Worm (Caenorhabditis elegans) whole organism, mixed stage, embryonic: ENCODE data around the gene F52D10.2.
A peak's percentile ranks its signal among the peaks of the same experiment; 100 is the strongest.

ENCODE experiments used
- M03D4.4 ChIP-seq: sonication (generic microtip); optimal IDR thresholded peaks from 2 replicates; lab custom pipeline; 2017; ENCODE audit warnings: mild to moderate bottlenecking, missing genetic modification characterization, missing compliant biosample characterization
- bed-3 ChIP-seq: fragments of 200-800 bp; sonication (Bioruptor generic); optimal IDR thresholded peaks from 3 replicates; lab custom pipeline; 2018; ENCODE audit warnings: mild to moderate bottlenecking, missing genetic modification characterization, moderate library complexity, missing compliant biosample characterization
- blmp-1 ChIP-seq: fragments of 150-350 bp; optimal IDR thresholded peaks from 2 replicates; lab custom pipeline; 2014; ENCODE audit warnings: missing biosample characterization, missing genetic modification characterization
- ceh-39 ChIP-seq: fragments of 150-350 bp; optimal IDR thresholded peaks from 2 replicates; lab custom pipeline; 2014; ENCODE audit warnings: missing biosample characterization, missing genetic modification characterization
- ceh-43 ChIP-seq: fragments of 200-800 bp; sonication (Bioruptor generic); optimal IDR thresholded peaks from 2 replicates; lab custom pipeline; 2018; ENCODE audit warnings: mild to moderate bottlenecking, missing genetic modification characterization, moderate library complexity, missing compliant biosample characterization
- ceh-83 ChIP-seq: fragments of 200-800 bp; sonication (Bioruptor generic); optimal IDR thresholded peaks from 2 replicates; lab custom pipeline; 2018; ENCODE audit warnings: mild to moderate bottlenecking, missing genetic modification characterization, missing compliant biosample characterization
- ces-1 ChIP-seq: fragments of 150-350 bp; optimal IDR thresholded peaks from 2 replicates; lab custom pipeline; 2014; ENCODE audit warnings: missing biosample characterization, missing genetic modification reagents, missing genetic modification characterization
- cnd-1 ChIP-seq: fragments of 200-800 bp; sonication (Bioruptor generic); optimal IDR thresholded peaks from 2 replicates; lab custom pipeline; 2018; ENCODE audit warnings: mild to moderate bottlenecking, missing genetic modification characterization, missing compliant biosample characterization
- elt-3 ChIP-seq: fragments of 150-350 bp; optimal IDR thresholded peaks from 2 replicates; lab custom pipeline; 2014; ENCODE audit warnings: missing biosample characterization, missing genetic modification characterization
- flh-1 ChIP-seq: fragments of 200-800 bp; sonication (Bioruptor generic); optimal IDR thresholded peaks from 2 replicates; lab custom pipeline; 2018; ENCODE audit warnings: mild to moderate bottlenecking, missing genetic modification characterization, moderate library complexity, missing compliant biosample characterization
- ham-2 ChIP-seq: fragments of 200-800 bp; sonication (Bioruptor generic); optimal IDR thresholded peaks from 2 replicates; lab custom pipeline; 2018; ENCODE audit warnings: mild to moderate bottlenecking, missing genetic modification characterization, missing compliant biosample characterization
- hlh-1 ChIP-seq: fragments of 150-350 bp; optimal IDR thresholded peaks from 2 replicates; lab custom pipeline; 2014; ENCODE audit warnings: missing biosample characterization, missing genetic modification reagents, missing genetic modification characterization
- lin-13 ChIP-seq: fragments of 150-350 bp; optimal IDR thresholded peaks from 2 replicates; lab custom pipeline; 2014; ENCODE audit warnings: missing biosample characterization, missing genetic modification characterization
- lsy-2 ChIP-seq: fragments of 150-350 bp; optimal IDR thresholded peaks from 2 replicates; lab custom pipeline; 2014; ENCODE audit warnings: missing biosample characterization, missing genetic modification characterization
- mab-5 ChIP-seq: fragments of 150-350 bp; optimal IDR thresholded peaks from 2 replicates; lab custom pipeline; 2014; ENCODE audit warnings: missing biosample characterization, missing genetic modification characterization
- mls-2 ChIP-seq: sonication (generic microtip); optimal IDR thresholded peaks from 2 replicates; lab custom pipeline; 2016; ENCODE audit warnings: mild to moderate bottlenecking, missing genetic modification characterization, moderate library complexity, missing compliant biosample characterization
- nhr-12 ChIP-seq: fragments of 150-350 bp; optimal IDR thresholded peaks from 2 replicates; lab custom pipeline; 2014; ENCODE audit warnings: missing biosample characterization, missing genetic modification characterization
- nhr-2 ChIP-seq: fragments of 150-350 bp; optimal IDR thresholded peaks from 2 replicates; lab custom pipeline; 2014; ENCODE audit warnings: missing biosample characterization, missing genetic modification characterization
- nhr-237 ChIP-seq: fragments of 150-350 bp; optimal IDR thresholded peaks from 2 replicates; lab custom pipeline; 2014; ENCODE audit warnings: missing biosample characterization, missing genetic modification characterization
- nhr-28 ChIP-seq: fragments of 150-350 bp; optimal IDR thresholded peaks from 2 replicates; lab custom pipeline; 2014; ENCODE audit warnings: missing biosample characterization, missing genetic modification characterization
- pha-4 ChIP-seq: fragments of 150-350 bp; optimal IDR thresholded peaks from 2 replicates; lab custom pipeline; 2018; ENCODE audit warnings: missing biosample characterization, missing genetic modification reagents, missing genetic modification characterization
- sem-2 ChIP-seq: fragments of 200-800 bp; sonication (Bioruptor generic); optimal IDR thresholded peaks from 2 replicates; lab custom pipeline; 2018; ENCODE audit warnings: mild to moderate bottlenecking, missing genetic modification characterization, missing compliant biosample characterization
- sptf-1 ChIP-seq: sonication (generic microtip); optimal IDR thresholded peaks from 2 replicates; lab custom pipeline; 2017; ENCODE audit warnings: mild to moderate bottlenecking, missing genetic modification characterization, moderate library complexity, missing compliant biosample characterization
- tbx-8 ChIP-seq: fragments of 200-800 bp; sonication (Bioruptor generic); optimal IDR thresholded peaks from 2 replicates; lab custom pipeline; 2018; ENCODE audit warnings: mild to moderate bottlenecking, missing genetic modification characterization, moderate library complexity, missing compliant biosample characterization
- unc-120 ChIP-seq: sonication (generic microtip); optimal IDR thresholded peaks from 2 replicates; lab custom pipeline; 2017; ENCODE audit warnings: missing genetic modification characterization, missing compliant biosample characterization; ENCODE audit not compliant: poor library complexity, severe bottlenecking
- unc-39 ChIP-seq: fragments of 150-350 bp; optimal IDR thresholded peaks from 2 replicates; lab custom pipeline; 2014; ENCODE audit warnings: missing biosample characterization, missing genetic modification characterization
- unc-62 ChIP-seq: fragments of 150-350 bp; optimal IDR thresholded peaks from 2 replicates; lab custom pipeline; 2014; ENCODE audit warnings: missing biosample characterization, missing genetic modification reagents, missing genetic modification characterization
- zip-8 ChIP-seq: fragments of 150-350 bp; optimal IDR thresholded peaks from 2 replicates; lab custom pipeline; 2014; ENCODE audit warnings: missing biosample characterization, missing genetic modification characterization
- ztf-11 ChIP-seq: fragments of 150-350 bp; optimal IDR thresholded peaks from 2 replicates; lab custom pipeline; 2014; ENCODE audit warnings: missing biosample characterization, missing genetic modification characterization

F52D10.2 gene

DNA sequence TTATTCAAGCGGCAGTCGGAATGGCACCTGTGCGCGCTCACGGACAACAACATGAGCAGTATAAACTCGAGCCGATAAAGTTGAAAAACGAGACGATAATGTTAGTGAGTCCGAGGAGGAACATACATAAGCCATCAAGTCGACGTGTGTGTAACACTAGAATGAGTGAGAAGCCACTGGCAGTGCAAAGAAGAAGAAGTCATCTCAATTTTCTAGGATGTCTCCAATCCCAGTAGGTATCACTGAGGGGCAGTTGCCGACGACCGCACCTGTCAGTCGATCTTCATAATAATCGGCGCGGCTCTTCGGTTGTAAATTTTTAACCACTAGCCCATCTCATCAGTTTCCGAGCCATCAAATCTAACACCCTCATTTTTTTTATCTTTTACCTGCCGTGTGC is 31.4 kb downstream of the F52D10.2 start:
- TF ChIP-seq unc-120 (tag; lab: Kevin White, UChicago) (peak; percentile 64), hlh-1 (tag; lab: Kevin White, UChicago) (peak; percentile 72), ceh-43 (GFP tag; lab: Kevin White, UChicago) (no peak), pha-4 (tag; lab: Kevin White, UChicago) (no peak), nhr-28 (tag; lab: Kevin White, UChicago) (no peak), sem-2 (no peak), flh-1 (GFP tag; lab: Kevin White, UChicago) (no peak), unc-62 (GFP tag; lab: Kevin White, UChicago) (peak; percentile 61), tbx-8 (GFP tag; lab: Kevin White, UChicago) (no peak)

- TF ChIP-seq nhr-28 (tag; lab: Kevin White, UChicago) (no peak), ces-1 (GFP tag; lab: Kevin White, UChicago) (peak; percentile 89)
Measured at ce11 chrX:11558156-11558555, 33.4 kb downstream of the F52D10.2 start.

- TF ChIP-seq ceh-43 (GFP tag; lab: Kevin White, UChicago) (no peak), mab-5 (tag; lab: Kevin White, UChicago) (no peak), unc-39 (tag; lab: Kevin White, UChicago) (no peak), cnd-1 (tag; lab: Kevin White, UChicago) (no peak), bed-3 (no peak), mls-2 (tag; lab: Kevin White, UChicago) (no peak), nhr-2 (tag; lab: Kevin White, UChicago) (no peak), sem-2 (no peak), ceh-83 (GFP tag; lab: Kevin White, UChicago) (no peak), zip-8 (tag; lab: Kevin White, UChicago) (no peak), nhr-28 (tag; lab: Kevin White, UChicago) (no peak), lin-13 (no peak), ceh-39 (no peak), unc-120 (tag; lab: Kevin White, UChicago) (no peak), nhr-12 (tag; lab: Kevin White, UChicago) (no peak)
Measured at ce11 chrX:11556194-11556739, 35.3 kb downstream of the F52D10.2 start, which contains the start of gene C35C5.10. Gene C35C5.10, plus strand, starts transcription at chrX:11556244.

DNA sequence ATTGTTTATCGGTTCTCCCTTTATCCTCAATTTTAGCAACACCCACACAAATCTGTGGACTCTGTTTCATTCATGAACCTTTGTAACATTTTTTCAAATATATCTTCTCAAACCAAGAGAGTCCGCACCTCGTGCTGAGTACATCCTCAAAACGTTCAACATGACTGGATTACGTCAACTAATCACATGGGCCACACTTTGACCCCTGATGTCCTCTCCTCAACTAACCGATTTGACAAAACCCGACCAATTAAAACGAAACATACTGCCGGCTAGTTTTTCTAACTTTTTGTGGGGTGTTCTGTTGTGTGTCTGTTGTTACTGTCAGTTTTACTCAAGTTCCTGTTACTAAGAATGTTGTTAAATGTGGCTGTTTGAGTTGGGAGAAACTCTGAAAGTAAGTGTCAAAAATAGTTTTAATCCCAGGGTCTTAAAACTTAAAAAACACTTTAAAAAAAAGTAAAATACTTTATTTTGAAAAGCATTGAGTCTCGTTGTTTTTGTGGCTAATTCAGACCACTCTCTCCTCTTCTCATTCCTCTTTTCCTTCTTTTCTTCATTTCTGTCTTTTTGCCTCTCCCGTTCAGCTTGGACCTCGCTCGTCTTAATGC is 35.9 kb downstream of the F52D10.2 start:
- TF ChIP-seq nhr-237 (tag; lab: Kevin White, UChicago) (no peak), sptf-1 (no peak), ham-2 (GFP tag; lab: Kevin White, UChicago) (no peak), flh-1 (GFP tag; lab: Kevin White, UChicago) (no peak), blmp-1 (tag; lab: Kevin White, UChicago) (no peak), pha-4 (tag; lab: Kevin White, UChicago) (no peak)

DNA sequence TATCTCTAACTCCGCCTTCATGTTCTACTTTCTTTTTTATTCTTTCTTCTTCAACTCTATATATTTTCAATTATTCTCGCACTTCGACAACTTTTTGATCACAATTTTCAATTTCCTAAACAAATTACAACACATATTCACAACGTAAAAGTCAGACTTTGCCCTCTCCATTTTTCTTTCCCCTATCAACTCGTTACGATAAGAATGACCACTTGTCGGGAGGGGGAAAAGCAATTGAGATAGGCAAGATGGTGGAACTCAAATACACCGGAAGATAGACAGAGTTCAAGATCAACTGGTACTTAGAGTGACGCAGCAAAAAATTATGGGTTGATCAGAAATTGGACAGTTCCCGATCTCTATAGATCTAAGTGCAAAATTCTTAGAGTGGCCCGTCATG is 36.5 kb downstream of the F52D10.2 start:
- TF ChIP-seq M03D4.4 (tag; lab: Kevin White, UChicago): no peak
- TF ChIP-seq cnd-1 (tag; lab: Kevin White, UChicago): no peak
- TF ChIP-seq ztf-11 (tag; lab: Kevin White, UChicago): no peak
- no peak for TF ChIP-seq mls-2 (tag; lab: Kevin White, UChicago)
- TF ChIP-seq ces-1 (GFP tag; lab: Kevin White, UChicago): no peak
- TF ChIP-seq ham-2 (GFP tag; lab: Kevin White, UChicago): no peak
- no peak for TF ChIP-seq elt-3 (tag; lab: Kevin White, UChicago)
- no peak for TF ChIP-seq lsy-2 (tag; lab: Kevin White, UChicago)
- TF ChIP-seq nhr-12 (tag; lab: Kevin White, UChicago): no peak

DNA sequence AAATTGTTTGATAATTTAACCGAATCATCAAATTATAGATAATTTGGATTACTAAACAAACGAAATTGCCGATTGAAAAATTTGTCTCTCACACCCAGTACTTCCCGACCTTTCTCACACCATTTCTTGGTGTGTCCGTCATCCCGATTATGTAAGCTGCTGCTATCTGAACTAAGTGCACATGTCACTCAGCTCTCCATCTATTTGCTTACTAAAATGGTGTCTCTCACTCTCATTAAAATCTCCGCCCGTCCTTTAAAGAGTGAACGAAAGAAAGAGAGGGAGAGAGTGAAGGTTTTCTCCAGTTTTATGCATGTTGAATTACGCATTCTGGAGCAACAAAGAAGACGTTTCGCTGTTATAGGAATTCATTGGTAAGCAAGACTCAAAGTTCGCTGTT is 37.0 kb downstream of the F52D10.2 start:
- TF ChIP-seq unc-120 (tag; lab: Kevin White, UChicago) (no peak), nhr-12 (tag; lab: Kevin White, UChicago) (no peak), ces-1 (GFP tag; lab: Kevin White, UChicago) (peak; percentile 69), bed-3 (no peak), mab-5 (tag; lab: Kevin White, UChicago) (no peak)
